Worm (Caenorhabditis elegans) whole organism, L3 larva: Measurements from ENCODE around the gene F22B8.3.

ENCODE experiments used
- R02D3.7 ChIP-seq: fragments of 150-350 bp; optimal IDR thresholded peaks from 2 replicates; lab custom pipeline; 2014; ENCODE audit warnings: missing biosample characterization, missing genetic modification characterization
- aly-2 ChIP-seq: fragments of 150-350 bp; optimal IDR thresholded peaks from 2 replicates; lab custom pipeline; 2014; ENCODE audit warnings: missing biosample characterization, missing genetic modification characterization
- ama-1 ChIP-seq: fragments of 150-350 bp; optimal IDR thresholded peaks from 2 replicates; lab custom pipeline; 2018
- ceh-16 ChIP-seq: sonication (generic microtip); optimal IDR thresholded peaks from 2 replicates; lab custom pipeline; 2017; ENCODE audit warnings: missing biosample characterization, missing genetic modification characterization
- ceh-28 ChIP-seq: fragments of 150-350 bp; optimal IDR thresholded peaks from 2 replicates; lab custom pipeline; 2014; ENCODE audit warnings: missing biosample characterization, missing genetic modification reagents, missing genetic modification characterization
- ceh-82 ChIP-seq: fragments of 150-350 bp; optimal IDR thresholded peaks from 2 replicates; lab custom pipeline; 2014; ENCODE audit warnings: missing biosample characterization, missing genetic modification characterization
- ceh-9 ChIP-seq: sonication (generic microtip); optimal IDR thresholded peaks from 2 replicates; lab custom pipeline; 2018; ENCODE audit warnings: missing biosample characterization, missing genetic modification characterization
- egl-27 ChIP-seq: sonication (generic microtip); optimal IDR thresholded peaks from 4 replicates; lab custom pipeline; 2017; ENCODE audit warnings: missing biosample characterization, missing genetic modification reagents, missing genetic modification characterization
- egl-5 ChIP-seq: fragments of 150-350 bp; optimal IDR thresholded peaks from 2 replicates; lab custom pipeline; 2017; ENCODE audit warnings: missing biosample characterization, missing genetic modification reagents, missing genetic modification characterization, inconsistent platforms
- elt-1 ChIP-seq: fragments of 150-350 bp; optimal IDR thresholded peaks from 2 replicates; lab custom pipeline; 2014; ENCODE audit warnings: missing biosample characterization, missing genetic modification characterization
- elt-3 ChIP-seq, 3 experiments: fragments of 150-350 bp in 1 of 3; sonication (generic microtip) in 2 of 3; optimal IDR thresholded peaks; 2 replicates in 2 of 3; 4 replicates in 1 of 3; lab custom pipeline; 2014 to 2017; ENCODE audit warnings: missing biosample characterization in 3 of 3, missing genetic modification characterization in 3 of 3
- eor-1 ChIP-seq, 2 experiments: fragments of 150-350 bp; optimal IDR thresholded peaks; 2 replicates each; lab custom pipeline; 2014 to 2018; ENCODE audit warnings: missing biosample characterization in 2 of 2, missing genetic modification characterization in 2 of 2
- fkh-2 ChIP-seq: fragments of 150-350 bp; optimal IDR thresholded peaks from 2 replicates; lab custom pipeline; 2014; ENCODE audit warnings: missing biosample characterization, missing genetic modification reagents, missing genetic modification characterization
- hmg-11 ChIP-seq: sonication (generic microtip); optimal IDR thresholded peaks from 2 replicates; lab custom pipeline; 2016; ENCODE audit warnings: missing genetic modification characterization, missing compliant biosample characterization
- lin-39 ChIP-seq: fragments of 150-350 bp; optimal IDR thresholded peaks from 2 replicates; lab custom pipeline; 2018; ENCODE audit warnings: missing biosample characterization, missing genetic modification reagents, missing genetic modification characterization
- mml-1 ChIP-seq: fragments of 150-350 bp; sonication (generic microtip); optimal IDR thresholded peaks from 3 replicates; lab custom pipeline; 2014; ENCODE audit warnings: missing biosample characterization, missing genetic modification characterization
- nfya-1 ChIP-seq: sonication (generic microtip); optimal IDR thresholded peaks from 2 replicates; lab custom pipeline; 2017; ENCODE audit warnings: missing genetic modification characterization, mild to moderate bottlenecking, missing compliant biosample characterization, antibody characterized with exemption, moderate library complexity; ENCODE audit not compliant: insufficient read depth
- nhr-11 ChIP-seq: fragments of 150-350 bp; optimal IDR thresholded peaks from 2 replicates; lab custom pipeline; 2014; ENCODE audit warnings: missing biosample characterization, missing genetic modification characterization
- nhr-23 ChIP-seq: fragments of 150-350 bp; optimal IDR thresholded peaks from 2 replicates; lab custom pipeline; 2014; ENCODE audit warnings: missing biosample characterization, missing genetic modification reagents, missing genetic modification characterization
- nhr-237 ChIP-seq: fragments of 150-350 bp; optimal IDR thresholded peaks from 2 replicates; lab custom pipeline; 2014; ENCODE audit warnings: missing biosample characterization, missing genetic modification characterization
- nhr-25 ChIP-seq: sonication (generic microtip); optimal IDR thresholded peaks from 2 replicates; lab custom pipeline; 2017; ENCODE audit warnings: missing biosample characterization, missing genetic modification characterization
- nhr-28 ChIP-seq: fragments of 150-350 bp; optimal IDR thresholded peaks from 2 replicates; lab custom pipeline; 2014; ENCODE audit warnings: missing biosample characterization, missing genetic modification characterization
- skn-1 ChIP-seq: fragments of 150-350 bp; optimal IDR thresholded peaks from 2 replicates; lab custom pipeline; 2014; ENCODE audit warnings: missing biosample characterization, missing genetic modification characterization
- snpc-4 ChIP-seq: fragments of 150-350 bp; optimal IDR thresholded peaks from 2 replicates; lab custom pipeline; 2014; ENCODE audit warnings: missing biosample characterization, missing genetic modification characterization

F22B8.3 gene

DNA sequence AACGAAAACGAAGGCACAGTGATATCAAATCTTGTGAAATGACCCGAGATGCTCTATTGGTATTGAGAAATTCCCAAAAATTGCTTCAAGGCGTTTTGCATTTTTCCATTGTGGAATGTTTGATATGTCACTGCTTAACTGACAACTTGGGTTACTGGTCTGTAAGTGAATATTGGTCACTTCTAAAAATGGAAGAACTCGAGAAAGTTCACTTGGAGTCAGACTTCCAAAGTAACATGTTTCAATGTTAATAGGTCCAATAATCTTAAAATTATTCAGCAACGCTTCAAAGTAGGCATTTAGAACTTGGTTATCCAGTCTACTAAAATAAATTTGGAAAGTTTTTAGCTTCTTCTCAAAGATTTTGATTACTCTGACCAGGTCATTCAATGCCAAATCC is 41.9 kb downstream of the F22B8.3 start, which contains the start of gene fbxa-144:
Gene fbxa-144, minus strand, starts transcription at position 101 of the 400 bp plus-strand sequence.
- TF ChIP-seq nhr-25 (tag; lab: Kevin White, UChicago) (no peak), skn-1 (tag; lab: Kevin White, UChicago) (no peak), eor-1 (tag; optimal IDR thresholded peaks at IDR 0.05; lab: Kevin White, UChicago) (no peak), ceh-82 (tag; lab: Kevin White, UChicago) (no peak)

DNA sequence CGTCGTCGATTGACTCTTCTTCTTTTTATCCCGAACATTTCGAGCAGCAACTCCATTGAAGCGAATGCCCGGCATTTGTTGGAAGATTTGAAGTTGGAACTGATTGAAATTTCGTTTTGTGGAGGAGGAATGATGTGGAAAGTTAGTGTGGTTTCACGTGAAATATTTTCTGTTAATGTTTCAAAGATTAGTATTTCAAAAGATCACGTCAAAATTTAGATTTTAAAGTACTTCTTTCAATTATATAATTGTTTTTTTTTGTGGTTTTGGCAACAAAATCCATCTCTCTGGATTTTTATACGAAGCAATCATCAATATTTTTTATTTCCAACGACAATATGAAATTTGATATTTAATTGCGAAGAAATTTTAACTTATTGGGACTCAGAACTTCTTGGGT is 46.3 kb downstream of the F22B8.3 start, which contains the start of gene F44G3.7:
Gene F44G3.7, minus strand, starts transcription at position 101 of the 400 bp plus-strand sequence.
- TF ChIP-seq mml-1 (tag; lab: Kevin White, UChicago) (no peak), ama-1 (lab: Kevin White, UChicago) (no peak), ceh-28 (no peak), elt-3 (tag; optimal IDR thresholded peaks at IDR 0.05; lab: Kevin White, UChicago) (no peak), hmg-11 (tag; lab: Kevin White, UChicago) (no peak), aly-2 (tag; lab: Kevin White, UChicago) (no peak), nhr-11 (tag; lab: Kevin White, UChicago) (no peak), elt-1 (no peak), egl-5 (tag; lab: Kevin White, UChicago) (no peak), ceh-9 (no peak), fkh-2 (no peak), nfya-1 (tag; lab: Kevin White, UChicago) (no peak), ceh-16 (no peak), snpc-4 (no peak), skn-1 (tag; lab: Kevin White, UChicago) (no peak)

DNA sequence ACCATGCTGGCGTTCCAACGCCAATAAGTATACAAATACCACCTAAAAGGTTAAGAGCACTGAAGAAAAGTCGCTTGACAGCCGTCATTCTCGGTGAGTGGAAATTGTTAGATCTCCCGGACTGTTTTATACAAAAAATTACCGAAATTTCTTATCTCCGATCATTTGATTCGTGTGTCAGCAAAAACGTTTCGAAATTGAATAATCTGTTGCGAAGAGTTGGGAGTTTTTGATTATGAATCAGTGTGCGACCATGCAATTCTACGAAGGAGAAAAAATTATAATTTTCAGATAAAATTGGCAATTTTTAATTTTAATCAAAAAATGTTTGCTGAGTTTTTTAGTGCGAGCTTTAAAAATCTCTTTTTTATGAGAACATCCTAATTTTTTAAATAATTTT is 48.7 kb downstream of the F22B8.3 start, which contains the start of gene clc-11:
Gene clc-11, minus strand, starts transcription at position 101 of the 400 bp plus-strand sequence.
- TF ChIP-seq egl-5 (tag; lab: Kevin White, UChicago) = no peak
- TF ChIP-seq nhr-25 (tag; lab: Kevin White, UChicago) = no peak
- no peak for TF ChIP-seq egl-27
- TF ChIP-seq nhr-11 (tag; lab: Kevin White, UChicago) = no peak
- no peak for TF ChIP-seq R02D3.7
- TF ChIP-seq mml-1 (tag; lab: Kevin White, UChicago) = no peak
- no peak for TF ChIP-seq nhr-23 (tag; lab: Kevin White, UChicago)

DNA sequence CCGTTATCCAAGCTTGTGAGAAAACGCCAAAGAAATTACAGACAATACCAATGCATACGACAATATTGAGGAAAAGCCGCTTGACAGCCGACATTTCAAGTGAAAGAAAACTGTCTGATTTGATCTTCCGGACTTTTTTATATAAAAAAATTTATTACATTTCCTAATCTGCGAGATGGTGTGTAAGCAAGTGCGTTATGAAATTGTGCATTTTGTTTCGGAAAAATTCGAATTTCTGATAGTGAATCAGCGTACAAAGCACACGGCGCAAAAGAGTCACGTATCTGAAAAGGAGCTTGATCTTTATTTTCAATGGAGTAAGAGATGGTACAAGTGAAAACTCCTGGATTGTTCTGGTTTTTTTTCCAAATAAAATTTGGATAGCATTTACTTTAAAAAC is 50.3 kb downstream of the F22B8.3 start, which contains the start of gene clc-32:
Gene clc-32, minus strand, starts transcription at position 101 of the 400 bp plus-strand sequence.
- no peak for TF ChIP-seq nhr-11 (tag; lab: Kevin White, UChicago)
- no peak for TF ChIP-seq mml-1 (tag; lab: Kevin White, UChicago)
- TF ChIP-seq nhr-28 (tag; lab: Kevin White, UChicago) = no peak
- TF ChIP-seq lin-39 (tag; lab: Kevin White, UChicago) = no peak
- no peak for TF ChIP-seq ceh-9
- TF ChIP-seq skn-1 (tag; lab: Kevin White, UChicago) = no peak
- no peak for TF ChIP-seq nhr-237 (tag; lab: Kevin White, UChicago)
